Worm (Caenorhabditis elegans) whole organism, young adult: Measurements from ENCODE around the gene srt-37.

Experiments used
- K12H6.12 ChIP-seq: fragments of 200-800 bp; sonication (Bioruptor generic); optimal IDR thresholded peaks from 2 replicates; lab custom pipeline; 2018; ENCODE audit warnings: mild to moderate bottlenecking, missing genetic modification characterization, missing compliant biosample characterization
- hmg-20 ChIP-seq: fragments of 200-800 bp; sonication (Bioruptor generic); IDR thresholded peaks from 2 replicates; pipeline ENCODE4 v1.3.6; 2022; ENCODE audit warnings: missing genetic modification reagents, missing genetic modification characterization, missing compliant biosample characterization
- hrde-1 ChIP-seq: sonication (generic microtip); optimal IDR thresholded peaks from 2 replicates; lab custom pipeline; 2016; ENCODE audit warnings: missing genetic modification characterization, mild to moderate bottlenecking, missing compliant biosample characterization, moderate library complexity, missing genotype, missing genetic modification reagents, borderline replicate concordance
- nfya-2 ChIP-seq: fragments of 200-800 bp; sonication (Bioruptor generic); IDR thresholded peaks from 2 replicates; pipeline ENCODE4 v1.3.6; 2022; ENCODE audit warnings: missing genetic modification reagents, missing genetic modification characterization, missing compliant biosample characterization
- nhr-80 ChIP-seq: sonication (generic microtip); optimal IDR thresholded peaks from 2 replicates; lab custom pipeline; 2016; ENCODE audit warnings: missing genetic modification characterization, missing compliant biosample characterization
- zim-3 ChIP-seq: sonication (generic microtip); optimal IDR thresholded peaks from 2 replicates; lab custom pipeline; 2017; ENCODE audit warnings: mild to moderate bottlenecking, missing genetic modification characterization, moderate library complexity, missing compliant biosample characterization
- ztf-3 ChIP-seq: fragments of 200-800 bp; sonication (Bioruptor generic); optimal IDR thresholded peaks from 2 replicates; lab custom pipeline; 2018; ENCODE audit warnings: mild to moderate bottlenecking, missing genetic modification characterization, missing compliant biosample characterization

DNA sequence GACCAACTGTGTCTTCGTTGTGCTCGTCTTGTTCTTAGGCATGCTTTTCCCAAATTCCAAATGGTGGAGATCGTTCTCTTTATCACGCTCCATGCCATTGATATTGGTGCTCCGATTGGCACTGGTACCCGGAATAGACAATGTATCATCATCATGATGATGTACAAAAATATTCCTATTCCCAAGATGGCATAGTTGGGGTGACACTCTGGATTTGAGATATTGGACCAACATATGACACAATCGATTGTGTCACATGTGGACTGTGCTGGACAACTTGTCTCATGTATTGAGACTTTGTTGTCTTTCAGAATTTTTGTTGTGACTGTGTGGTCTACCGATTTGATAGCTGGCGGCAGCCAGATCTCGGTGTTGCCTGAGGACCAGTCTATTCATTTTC lies 22.6 kb upstream of the srt-37 start:
- TF ChIP-seq nhr-80 (tag; lab: Kevin White, UChicago) (no peak), K12H6.12 (no peak), zim-3 (tag; lab: Kevin White, UChicago) (no peak), ztf-3 (no peak), hrde-1 (tag; lab: Kevin White, UChicago) (no peak), hmg-20 (GFP tag; lab: Robert Waterston, UW) (no peak), nfya-2 (GFP tag; lab: Robert Waterston, UW) (no peak)
